Fruit fly (Drosophila melanogaster) whole organism, embryonic: ENCODE data around the gene CG17239.

Experiments
- Adf1 ChIP-seq: fragments of 200-800 bp; sonication (Bioruptor generic); IDR thresholded peaks from 2 replicates; pipeline ENCODE4 v1.3.6; 2022; ENCODE audit warnings: missing biosample characterization, missing genetic modification characterization
- Atf-2 ChIP-seq: fragments of 200-800 bp; sonication (Bioruptor generic); optimal IDR thresholded peaks from 2 replicates; lab custom pipeline; 2016; ENCODE audit warnings: missing biosample characterization, missing genetic modification characterization
- CG12104 ChIP-seq: fragments of 200-800 bp; sonication (Bioruptor generic); optimal IDR thresholded peaks from 3 replicates; lab custom pipeline; 2016; ENCODE audit warnings: missing biosample characterization, missing genetic modification characterization
- CG12219 ChIP-seq: fragments of 200-800 bp; sonication (Bioruptor generic); optimal IDR thresholded peaks from 3 replicates; lab custom pipeline; 2018; ENCODE audit warnings: missing biosample characterization, mild to moderate bottlenecking, missing genetic modification characterization
- CG1233 ChIP-seq: fragments of 200-800 bp; sonication (Bioruptor generic); optimal IDR thresholded peaks from 4 replicates; lab custom pipeline; 2018; ENCODE audit warnings: missing biosample characterization, mild to moderate bottlenecking, missing genetic modification characterization
- CG12659 ChIP-seq: fragments of 200-800 bp; sonication (Bioruptor generic); optimal IDR thresholded peaks from 3 replicates; lab custom pipeline; 2017; ENCODE audit warnings: mild to moderate bottlenecking, missing biosample characterization, missing genetic modification reagents, missing genetic modification characterization
- CG12744 ChIP-seq: fragments of 200-800 bp; sonication (Bioruptor generic); optimal IDR thresholded peaks from 2 replicates; lab custom pipeline; 2016; ENCODE audit warnings: missing biosample characterization, missing genetic modification characterization
- CG14441 ChIP-seq: fragments of 200-800 bp; sonication (Bioruptor generic); IDR thresholded peaks from 2 replicates; pipeline ENCODE4 v1.3.6; 2022; ENCODE audit warnings: missing biosample characterization, missing genetic modification characterization
- CG15479 ChIP-seq: fragments of 200-800 bp; sonication (Bioruptor generic); optimal IDR thresholded peaks from 3 replicates; lab custom pipeline; 2019; ENCODE audit warnings: missing biosample characterization, mild to moderate bottlenecking, missing genetic modification characterization, moderate library complexity
- CG16815 ChIP-seq: fragments of 200-800 bp; sonication (Bioruptor generic); optimal IDR thresholded peaks from 3 replicates; lab custom pipeline; 2017; ENCODE audit warnings: missing biosample characterization, mild to moderate bottlenecking, missing genetic modification characterization
- CG17612 ChIP-seq: fragments of 200-800 bp; sonication (Bioruptor generic); IDR thresholded peaks from 2 replicates; pipeline ENCODE4 v1.3.6; 2022; ENCODE audit warnings: missing biosample characterization, missing genetic modification characterization
- CG18619 ChIP-seq: fragments of 200-800 bp; sonication (Bioruptor generic); optimal IDR thresholded peaks from 3 replicates; lab custom pipeline; 2017; ENCODE audit warnings: missing biosample characterization, mild to moderate bottlenecking, missing genetic modification characterization
- CG2678 ChIP-seq: fragments of 200-800 bp; sonication (Bioruptor generic); optimal IDR thresholded peaks from 3 replicates; lab custom pipeline; 2019; ENCODE audit warnings: missing biosample characterization, mild to moderate bottlenecking, missing genetic modification characterization, moderate library complexity
- CG3163 ChIP-seq: fragments of 200-800 bp; sonication (Bioruptor generic); optimal IDR thresholded peaks from 3 replicates; lab custom pipeline; 2016; ENCODE audit warnings: missing biosample characterization, missing genetic modification characterization
- CG3407 ChIP-seq: fragments of 200-800 bp; sonication (Bioruptor generic); optimal IDR thresholded peaks from 2 replicates; lab custom pipeline; 2018; ENCODE audit warnings: missing biosample characterization, mild to moderate bottlenecking, missing genetic modification characterization
- CG34376 ChIP-seq: fragments of 200-800 bp; sonication (Bioruptor generic); optimal IDR thresholded peaks from 2 replicates; lab custom pipeline; 2018; ENCODE audit warnings: missing biosample characterization, mild to moderate bottlenecking, missing genetic modification characterization
- CG34422 ChIP-seq: fragments of 200-800 bp; sonication (Bioruptor generic); IDR thresholded peaks from 3 replicates; pipeline ENCODE4 v1.3.6; 2022; ENCODE audit warnings: missing biosample characterization, missing genetic modification characterization
- CG3838 ChIP-seq: fragments of 200-800 bp; sonication (Bioruptor generic); optimal IDR thresholded peaks from 3 replicates; lab custom pipeline; 2016; ENCODE audit warnings: missing biosample characterization, missing genetic modification characterization
- CG4707 ChIP-seq: fragments of 200-800 bp; sonication (Bioruptor generic); optimal IDR thresholded peaks from 2 replicates; lab custom pipeline; 2018; ENCODE audit warnings: missing biosample characterization, mild to moderate bottlenecking, missing genetic modification characterization, moderate library complexity
- CG5245 ChIP-seq: fragments of 200-800 bp; sonication (Bioruptor generic); optimal IDR thresholded peaks from 3 replicates; lab custom pipeline; 2016; ENCODE audit warnings: missing biosample characterization, missing genetic modification characterization
- CG6683 ChIP-seq: fragments of 200-800 bp; sonication (Bioruptor generic); optimal IDR thresholded peaks from 2 replicates; lab custom pipeline; 2017; ENCODE audit warnings: missing biosample characterization, mild to moderate bottlenecking, missing genetic modification characterization, missing genetic modification reagents
- CG7372 ChIP-seq: fragments of 200-800 bp; sonication (Bioruptor generic); IDR thresholded peaks from 2 replicates; pipeline ENCODE4 v1.3.6; 2022; ENCODE audit warnings: missing biosample characterization, missing genetic modification characterization
- CG7987 ChIP-seq: fragments of 200-800 bp; sonication (Bioruptor generic); optimal IDR thresholded peaks from 2 replicates; lab custom pipeline; 2018; ENCODE audit warnings: missing biosample characterization, mild to moderate bottlenecking, missing genetic modification characterization, moderate library complexity
- CG8089 ChIP-seq: fragments of 200-800 bp; sonication (Bioruptor generic); optimal IDR thresholded peaks from 3 replicates; lab custom pipeline; 2016; ENCODE audit warnings: missing biosample characterization, missing genetic modification characterization
- CG8290 ChIP-seq, 3 experiments: fragments of 200-800 bp; sonication (Bioruptor generic); optimal IDR thresholded peaks; 2 replicates each; lab custom pipeline; 2016 to 2019; ENCODE audit warnings: missing biosample characterization in 3 of 3, missing genetic modification characterization in 3 of 3, mild to moderate bottlenecking in 2 of 3, moderate library complexity in 1 of 3
- CG8359 ChIP-seq: fragments of 200-800 bp; sonication (Bioruptor generic); optimal IDR thresholded peaks from 2 replicates; lab custom pipeline; 2017; ENCODE audit warnings: missing biosample characterization, mild to moderate bottlenecking, missing genetic modification characterization, borderline replicate concordance
- CG9817 ChIP-seq: fragments of 200-800 bp; sonication (Bioruptor generic); optimal IDR thresholded peaks from 2 replicates; lab custom pipeline; 2018; ENCODE audit warnings: missing biosample characterization, mild to moderate bottlenecking, missing genetic modification characterization, moderate library complexity
- D19B ChIP-seq: fragments of 200-800 bp; sonication (Bioruptor generic); optimal IDR thresholded peaks from 2 replicates; lab custom pipeline; 2017; ENCODE audit warnings: missing biosample characterization, mild to moderate bottlenecking, missing genetic modification characterization
- Dbx ChIP-seq: fragments of 200-800 bp; sonication (Bioruptor generic); IDR thresholded peaks from 3 replicates; pipeline ENCODE4 v1.3.6; 2022; ENCODE audit warnings: missing biosample characterization, missing genetic modification characterization
- Drgx ChIP-seq: fragments of 200-800 bp; sonication (Bioruptor generic); IDR thresholded peaks from 2 replicates; pipeline ENCODE4 v1.3.6; 2022; ENCODE audit warnings: missing biosample characterization, missing genetic modification characterization
- Hr78 ChIP-seq, 2 experiments: fragments of 200-800 bp in 1 of 2; fragments of >200 bp in 1 of 2; sonication (Bioruptor generic) in 1 of 2; optimal IDR thresholded peaks; 2 replicates each; lab custom pipeline; 2017 to 2019; ENCODE audit warnings: missing biosample characterization in 2 of 2, missing genetic modification characterization in 2 of 2, mild to moderate bottlenecking in 1 of 2, moderate library complexity in 1 of 2
- Kr ChIP-seq: fragments of 200-800 bp; sonication (Bioruptor generic); optimal IDR thresholded peaks from 2 replicates; lab custom pipeline; 2017; ENCODE audit warnings: missing biosample characterization, mild to moderate bottlenecking, missing genetic modification characterization
- Med ChIP-seq: fragments of 200-800 bp; sonication (Bioruptor generic); peaks from one replicate; lab custom pipeline; 2016; ENCODE audit warnings: missing biosample characterization, missing genetic modification characterization, mild to moderate bottlenecking, inconsistent platforms, moderate library complexity
- Mrtf ChIP-seq: fragments of 200-800 bp; sonication (Bioruptor generic); IDR thresholded peaks from 3 replicates; pipeline ENCODE4 v1.3.6; 2022; ENCODE audit warnings: missing biosample characterization, missing genetic modification characterization
- Pdp1 ChIP-seq, 2 experiments: fragments of 200-800 bp; sonication (Bioruptor generic); optimal IDR thresholded peaks; 3 replicates each; lab custom pipeline; 2016; ENCODE audit warnings: missing biosample characterization in 2 of 2, missing genetic modification characterization in 2 of 2, mild to moderate bottlenecking in 1 of 2, moderate library complexity in 1 of 2
- Xrp1 ChIP-seq: fragments of 200-800 bp; sonication (Bioruptor generic); IDR thresholded peaks from 2 replicates; pipeline ENCODE4 v1.3.6; 2022; ENCODE audit warnings: missing biosample characterization, missing genetic modification characterization
- ara ChIP-seq: fragments of 200-800 bp; sonication (Bioruptor generic); IDR thresholded peaks from 2 replicates; pipeline ENCODE4 v1.3.6; 2022; ENCODE audit warnings: missing biosample characterization, missing genetic modification characterization
- cad ChIP-seq: fragments of >200 bp; optimal IDR thresholded peaks from 2 replicates; lab custom pipeline; 2017; ENCODE audit warnings: missing biosample characterization, missing genetic modification characterization
- corto ChIP-seq: fragments of 200-800 bp; sonication (Bioruptor generic); optimal IDR thresholded peaks from 2 replicates; lab custom pipeline; 2016; ENCODE audit warnings: missing biosample characterization, mild to moderate bottlenecking, missing genetic modification characterization, moderate library complexity
- crol ChIP-seq: fragments of 200-800 bp; sonication (Bioruptor generic); IDR thresholded peaks from 2 replicates; pipeline ENCODE4 v1.3.6; 2022; ENCODE audit warnings: missing biosample characterization, missing genetic modification characterization
- dimm ChIP-seq: fragments of 200-800 bp; sonication (Bioruptor generic); IDR thresholded peaks from 2 replicates; pipeline ENCODE4 v1.3.6; 2022; ENCODE audit warnings: missing biosample characterization, missing genetic modification characterization
- dmrt11E ChIP-seq: fragments of 200-800 bp; sonication (Bioruptor generic); optimal IDR thresholded peaks from 3 replicates; lab custom pipeline; 2018; ENCODE audit warnings: missing biosample characterization, mild to moderate bottlenecking, missing genetic modification characterization, moderate library complexity
- maf-S ChIP-seq: fragments of 200-800 bp; sonication (Bioruptor generic); optimal IDR thresholded peaks from 2 replicates; lab custom pipeline; 2016; ENCODE audit warnings: missing biosample characterization, missing genetic modification characterization
- mirr ChIP-seq: fragments of 200-800 bp; sonication (Bioruptor generic); optimal IDR thresholded peaks from 3 replicates; lab custom pipeline; 2018; ENCODE audit warnings: missing biosample characterization, mild to moderate bottlenecking, missing genetic modification characterization
- repo ChIP-seq: fragments of 200-800 bp; sonication (Bioruptor generic); optimal IDR thresholded peaks from 2 replicates; lab custom pipeline; 2016; ENCODE audit warnings: missing biosample characterization, missing genetic modification characterization
- ro ChIP-seq: fragments of 200-800 bp; sonication (Bioruptor generic); IDR thresholded peaks from 2 replicates; pipeline ENCODE4 v1.3.6; 2022; ENCODE audit warnings: missing biosample characterization, missing genetic modification characterization
- sd ChIP-seq: fragments of 200-800 bp; sonication (Bioruptor generic); optimal IDR thresholded peaks from 3 replicates; lab custom pipeline; 2018; ENCODE audit warnings: missing biosample characterization, mild to moderate bottlenecking, missing genetic modification characterization, moderate library complexity
- sens-2 ChIP-seq: fragments of 200-800 bp; sonication (Bioruptor generic); IDR thresholded peaks from 2 replicates; pipeline ENCODE4 v1.3.6; 2022; ENCODE audit warnings: missing biosample characterization, missing genetic modification characterization
- seq ChIP-seq: fragments of 200-800 bp; sonication (Bioruptor generic); IDR thresholded peaks from 2 replicates; pipeline ENCODE4 v1.3.6; 2022; ENCODE audit warnings: missing biosample characterization, missing genetic modification characterization
- sr ChIP-seq: fragments of 200-800 bp; sonication (Bioruptor generic); IDR thresholded peaks from 3 replicates; pipeline ENCODE4 v1.3.6; 2022; ENCODE audit warnings: missing biosample characterization, missing genetic modification characterization
- sug ChIP-seq: fragments of 200-800 bp; optimal IDR thresholded peaks from 2 replicates; lab custom pipeline; 2019; ENCODE audit warnings: missing biosample characterization, mild to moderate bottlenecking, missing genetic modification characterization, moderate library complexity

The CG17239 gene

dm6 chr2L:2228179-2228849 lies 23.8 kb downstream of the CG17239 start (continued):
- no peak for TF ChIP-seq Hr78 (GFP tag; optimal IDR thresholded peaks at IDR 0.05; lab: Kevin White, UChicago)
- TF ChIP-seq Xrp1, result no peak
- TF ChIP-seq Dbx (GFP tag; lab: Robert Waterston, UW), result 0 out of 3 replicates have a peak, but pooled peaks have one; percentile 22
- TF ChIP-seq CG18619, result no peak
- no peak for TF ChIP-seq CG7987 (GFP tag; lab: Kevin White, UChicago)
- peak; percentile 60; the same call in 2 of the 3 replicates for TF ChIP-seq sr
- TF ChIP-seq CG15479 (GFP tag; lab: Kevin White, UChicago), result peak; percentile 30
- no peak for TF ChIP-seq CG3407 (GFP tag; lab: Kevin White, UChicago)
- TF ChIP-seq CG7372, result no peak
- peak; percentile 18; the same call in 1 of the 2 replicates for TF ChIP-seq ara
- no peak for TF ChIP-seq CG3838
- peak; percentile 9 for TF ChIP-seq corto (GFP tag; lab: Kevin White, UChicago)
- no peak for TF ChIP-seq CG6683 (GFP tag; lab: Kevin White, UChicago)
- TF ChIP-seq sd (tag; lab: Kevin White, UChicago), result peak; percentile 34
- TF ChIP-seq CG16815 (GFP tag; lab: Kevin White, UChicago), result no peak
- no peak for TF ChIP-seq Atf-2 (GFP tag; lab: Kevin White, UChicago)
- no peak for TF ChIP-seq CG5245 (GFP tag; lab: Kevin White, UChicago)
- peak; percentile 87 for TF ChIP-seq crol
- no peak for TF ChIP-seq CG2678
- no peak for TF ChIP-seq Kr
- TF ChIP-seq sug (tag; lab: Kevin White, UChicago), result peak; percentile 13
- TF ChIP-seq Mrtf (GFP tag; lab: Robert Waterston, UW), result 0 out of 3 replicates have a peak, but pooled peaks have one; percentile 26
- TF ChIP-seq sens-2, result no peak
- peak; percentile 57 for TF ChIP-seq mirr (GFP tag; lab: Kevin White, UChicago)
- no peak for TF ChIP-seq CG12104 (GFP tag; lab: Kevin White, UChicago)
- no peak; the same call in 1 of the 2 replicates for TF ChIP-seq CG14441 (GFP tag; lab: Robert Waterston, UW)
- no peak for TF ChIP-seq CG12744 (GFP tag; lab: Kevin White, UChicago)
- TF ChIP-seq CG8290 (GFP tag; optimal IDR thresholded peaks at IDR 0.05; lab: Kevin White, UChicago), result no peak
- peak in 1 of 2 experiments; percentile 37 for TF ChIP-seq CG8290 (tag; optimal IDR thresholded peaks at IDR 0.05; lab: Kevin White, UChicago)
- peak; percentile 16 for TF ChIP-seq CG4707 (GFP tag; lab: Kevin White, UChicago)
- 0 out of 2 replicates have a peak, but pooled peaks have one; percentile 23 for TF ChIP-seq Drgx (GFP tag; lab: Robert Waterston, UW)
- no peak for TF ChIP-seq ro
- TF ChIP-seq CG12219 (GFP tag; lab: Kevin White, UChicago), result no peak
- peak in 1 of 2 experiments; percentile 84 for TF ChIP-seq Pdp1 (GFP tag; optimal IDR thresholded peaks at IDR 0.05; lab: Kevin White, UChicago)
- peak; percentile 38 for TF ChIP-seq CG34376 (GFP tag; lab: Kevin White, UChicago)
- no peak for TF ChIP-seq seq (GFP tag; lab: Robert Waterston, UW)

- TF ChIP-seq D19B (no peak), CG3163 (GFP tag; lab: Kevin White, UChicago) (no peak), Med (GFP tag; lab: Kevin White, UChicago) (peak; percentile 84), CG34422 (GFP tag; lab: Robert Waterston, UW) (peak; percentile 49; the same call in 1 of the 3 replicates), CG8089 (peak; percentile 20), dimm (GFP tag; lab: Robert Waterston, UW) (no peak), dmrt11E (tag; lab: Kevin White, UChicago) (no peak), CG12659 (GFP tag; lab: Kevin White, UChicago) (peak; percentile 24), CG9817 (peak; percentile 2), CG17612 (GFP tag; lab: Robert Waterston, UW) (no peak), CG1233 (GFP tag; lab: Kevin White, UChicago) (no peak), repo (no peak), cad (GFP tag; lab: Kevin White, UChicago) (no peak), Adf1 (no peak), CG8359 (GFP tag; lab: Kevin White, UChicago) (no peak), maf-S (GFP tag; lab: Kevin White, UChicago) (no peak)
Observed at dm6 chr2L:2227316-2227715, 24.8 kb downstream of the CG17239 start.
